Worm (Caenorhabditis elegans) whole organism, L2 larva: ENCODE measurements around the gene Y40A1A.2.

ENCODE experiments used
- C34F6.9 ChIP-seq: fragments of 150-350 bp; optimal IDR thresholded peaks from 2 replicates; lab custom pipeline; 2014; ENCODE audit warnings: missing biosample characterization, missing genetic modification characterization
- F13H6.1 ChIP-seq: sonication (generic microtip); optimal IDR thresholded peaks from 2 replicates; lab custom pipeline; 2016; ENCODE audit warnings: missing genetic modification characterization, missing compliant biosample characterization
- R02D3.7 ChIP-seq: fragments of 150-350 bp; optimal IDR thresholded peaks from 2 replicates; lab custom pipeline; 2014; ENCODE audit warnings: missing biosample characterization, missing genetic modification characterization
- ZK546.5 ChIP-seq: sonication (generic microtip); optimal IDR thresholded peaks from 2 replicates; lab custom pipeline; 2017; ENCODE audit warnings: missing biosample characterization, missing genetic modification characterization
- ceh-16 ChIP-seq: fragments of 150-350 bp; optimal IDR thresholded peaks from 2 replicates; lab custom pipeline; 2014; ENCODE audit warnings: missing biosample characterization, missing genetic modification characterization
- ceh-82 ChIP-seq: fragments of 150-350 bp; optimal IDR thresholded peaks from 2 replicates; lab custom pipeline; 2014; ENCODE audit warnings: missing biosample characterization, missing genetic modification characterization
- egl-27 ChIP-seq: sonication (generic microtip); optimal IDR thresholded peaks from 3 replicates; lab custom pipeline; 2017; ENCODE audit warnings: missing biosample characterization, missing genetic modification reagents, missing genetic modification characterization
- fos-1 ChIP-seq: fragments of 150-350 bp; optimal IDR thresholded peaks from 2 replicates; lab custom pipeline; 2014; ENCODE audit warnings: missing biosample characterization, missing genetic modification characterization
- gmeb-1 ChIP-seq: fragments of 150-350 bp; optimal IDR thresholded peaks from 2 replicates; lab custom pipeline; 2014; ENCODE audit warnings: missing biosample characterization, missing genetic modification characterization
- lin-11 ChIP-seq: fragments of 150-350 bp; sonication (generic microtip); optimal IDR thresholded peaks from 2 replicates; lab custom pipeline; 2014; ENCODE audit warnings: missing biosample characterization, missing genetic modification characterization, inconsistent platforms, mixed read lengths
- lin-13 ChIP-seq: fragments of 150-350 bp; optimal IDR thresholded peaks from 2 replicates; lab custom pipeline; 2014; ENCODE audit warnings: missing biosample characterization, missing genetic modification reagents, missing genetic modification characterization
- mab-5 ChIP-seq: fragments of 150-350 bp; optimal IDR thresholded peaks from 2 replicates; lab custom pipeline; 2014; ENCODE audit warnings: missing biosample characterization, missing genetic modification characterization
- mbf-1 ChIP-seq: sonication (generic microtip); optimal IDR thresholded peaks from 2 replicates; lab custom pipeline; 2017; ENCODE audit warnings: missing biosample characterization, missing genetic modification characterization
- mdl-1 ChIP-seq, 2 experiments: fragments of 150-350 bp in 1 of 2; sonication (generic microtip) in 1 of 2; optimal IDR thresholded peaks; 2 replicates each; lab custom pipeline; 2017; ENCODE audit warnings: missing biosample characterization in 2 of 2, missing genetic modification characterization in 2 of 2
- nhr-10 ChIP-seq: sonication (generic microtip); optimal IDR thresholded peaks from 2 replicates; lab custom pipeline; 2017; ENCODE audit warnings: missing biosample characterization, missing genetic modification characterization
- nhr-11 ChIP-seq: fragments of 150-350 bp; optimal IDR thresholded peaks from 2 replicates; lab custom pipeline; 2014; ENCODE audit warnings: missing biosample characterization, missing genetic modification characterization
- nhr-12 ChIP-seq: fragments of 150-350 bp; optimal IDR thresholded peaks from 2 replicates; lab custom pipeline; 2014; ENCODE audit warnings: missing biosample characterization, missing genetic modification characterization
- nhr-129 ChIP-seq: fragments of 150-350 bp; optimal IDR thresholded peaks from 2 replicates; lab custom pipeline; 2014; ENCODE audit warnings: missing biosample characterization, missing genetic modification characterization
- nhr-21 ChIP-seq: fragments of 150-350 bp; optimal IDR thresholded peaks from 2 replicates; lab custom pipeline; 2014; ENCODE audit warnings: missing biosample characterization, missing genetic modification characterization
- nhr-23 ChIP-seq: fragments of 150-350 bp; optimal IDR thresholded peaks from 2 replicates; lab custom pipeline; 2014; ENCODE audit warnings: missing biosample characterization, missing genetic modification reagents, missing genetic modification characterization
- nhr-237 ChIP-seq: fragments of 150-350 bp; optimal IDR thresholded peaks from 2 replicates; lab custom pipeline; 2014; ENCODE audit warnings: missing biosample characterization, missing genetic modification characterization
- nhr-25 ChIP-seq: fragments of 150-350 bp; sonication (generic microtip); optimal IDR thresholded peaks from 3 replicates; lab custom pipeline; 2014; ENCODE audit warnings: missing biosample characterization, missing genetic modification characterization
- nhr-6 ChIP-seq: fragments of 150-350 bp; optimal IDR thresholded peaks from 2 replicates; lab custom pipeline; 2014; ENCODE audit warnings: missing biosample characterization, missing genetic modification characterization
- nhr-77 ChIP-seq: fragments of 150-350 bp; optimal IDR thresholded peaks from 2 replicates; lab custom pipeline; 2014; ENCODE audit warnings: missing biosample characterization, missing genetic modification characterization
- peb-1 ChIP-seq: fragments of 150-350 bp; optimal IDR thresholded peaks from 2 replicates; lab custom pipeline; 2014; ENCODE audit warnings: missing biosample characterization, missing genetic modification characterization
- sem-4 ChIP-seq: fragments of 150-350 bp; optimal IDR thresholded peaks from 2 replicates; lab custom pipeline; 2014; ENCODE audit warnings: missing biosample characterization, missing genetic modification reagents, missing genetic modification characterization
- sma-3 ChIP-seq: sonication (generic microtip); optimal IDR thresholded peaks from 2 replicates; lab custom pipeline; 2016; ENCODE audit warnings: missing genetic modification reagents, missing genetic modification characterization, missing compliant biosample characterization
- sma-9 ChIP-seq, 2 experiments: fragments of 150-350 bp in 1 of 2; sonication (generic microtip) in 1 of 2; optimal IDR thresholded peaks; 2 replicates each; lab custom pipeline; 2014 to 2016; ENCODE audit warnings: missing genetic modification characterization in 2 of 2, mild to moderate bottlenecking in 1 of 2, missing biosample characterization in 1 of 2, missing compliant biosample characterization in 1 of 2, missing genetic modification reagents in 1 of 2, moderate library complexity in 1 of 2
- snpc-4 ChIP-seq: fragments of 150-350 bp; optimal IDR thresholded peaks from 2 replicates; lab custom pipeline; 2014; ENCODE audit warnings: missing biosample characterization, missing genetic modification characterization
- unc-39 ChIP-seq: fragments of 150-350 bp; optimal IDR thresholded peaks from 2 replicates; lab custom pipeline; 2014; ENCODE audit warnings: missing biosample characterization, missing genetic modification characterization
- unc-55 ChIP-seq: fragments of 150-350 bp; sonication (generic microtip); optimal IDR thresholded peaks from 3 replicates; lab custom pipeline; 2014; ENCODE audit warnings: missing biosample characterization, missing genetic modification reagents, missing genetic modification characterization
- unc-62 ChIP-seq: fragments of 150-350 bp; optimal IDR thresholded peaks from 2 replicates; lab custom pipeline; 2014; ENCODE audit warnings: missing biosample characterization, missing genetic modification reagents, missing genetic modification characterization
- ztf-11 ChIP-seq: sonication (generic microtip); optimal IDR thresholded peaks from 2 replicates; lab custom pipeline; 2017; ENCODE audit warnings: missing biosample characterization, missing genetic modification characterization

Y40A1A.2 gene

DNA sequence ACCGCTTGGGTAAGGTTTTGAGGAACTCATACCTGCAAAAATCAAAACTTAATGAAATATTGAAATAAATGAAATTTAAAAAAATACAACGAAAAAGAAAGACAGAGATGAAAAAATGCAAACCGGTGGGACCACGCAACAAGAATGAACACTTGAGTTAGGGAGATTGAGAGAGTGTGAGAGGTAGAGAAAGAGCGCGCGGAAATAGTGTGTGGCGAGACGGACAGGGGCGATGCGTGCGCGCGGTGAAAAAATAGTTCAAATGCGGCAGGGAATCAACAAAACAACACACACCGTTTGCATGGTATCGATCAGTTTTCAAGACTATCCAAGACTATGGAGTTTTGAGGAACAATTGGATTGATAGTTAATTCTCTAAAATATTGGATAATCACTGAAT is 958 bp upstream of the Y40A1A.2 start, which contains the start of gene meg-3:
meg-3 (minus strand) TSS at position 32 of the 400 bp plus-strand sequence.
- TF ChIP-seq nhr-25 (tag; lab: Kevin White, UChicago) = no peak
- TF ChIP-seq ceh-16 = no peak
- no peak for TF ChIP-seq nhr-10
- no peak for TF ChIP-seq nhr-129 (tag; lab: Kevin White, UChicago)
- TF ChIP-seq nhr-21 (tag; lab: Kevin White, UChicago) = no peak
- TF ChIP-seq, all 48 proteins: peak for 0

DNA sequence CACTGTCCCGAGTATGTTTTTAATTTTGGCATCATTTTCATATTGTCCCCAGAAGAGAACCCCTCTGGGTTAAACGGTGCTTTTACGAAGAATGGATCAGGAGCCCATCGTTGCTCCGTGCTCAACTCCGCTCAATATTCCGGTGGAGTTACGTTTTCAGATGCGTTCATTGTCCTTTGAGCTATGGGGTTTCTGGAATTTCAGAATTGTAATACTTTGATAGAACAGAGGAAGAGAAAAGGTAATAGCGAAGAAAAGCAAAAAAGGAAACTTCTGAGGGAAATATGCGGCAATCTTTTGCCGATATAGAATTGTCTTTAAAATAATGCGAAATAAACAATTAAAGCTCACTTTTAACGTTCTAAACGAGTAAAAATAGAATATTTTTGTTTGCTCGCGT is 7.4 kb downstream of the Y40A1A.2 start, which contains the start of gene Y40A1A.3:
Y40A1A.3 (minus strand) TSS at position 101 of the 400 bp plus-strand sequence.
- TF ChIP-seq ceh-16 = no peak
- no peak for TF ChIP-seq ceh-82 (tag; lab: Kevin White, UChicago)
- TF ChIP-seq ZK546.5 (tag; lab: Kevin White, UChicago) = no peak
- TF ChIP-seq unc-62 (GFP tag; lab: Kevin White, UChicago) = no peak
- no peak for TF ChIP-seq snpc-4
- no peak for TF ChIP-seq fos-1 (tag; lab: Kevin White, UChicago)
- no peak for TF ChIP-seq nhr-77 (tag; lab: Kevin White, UChicago)
- TF ChIP-seq nhr-237 (tag; lab: Kevin White, UChicago) = no peak
- no peak for TF ChIP-seq lin-13 (GFP tag; lab: Kevin White, UChicago)
- no peak for TF ChIP-seq mbf-1 (tag; lab: Kevin White, UChicago)
- TF ChIP-seq nhr-25 (tag; lab: Kevin White, UChicago) = no peak
- no peak for TF ChIP-seq nhr-12

DNA sequence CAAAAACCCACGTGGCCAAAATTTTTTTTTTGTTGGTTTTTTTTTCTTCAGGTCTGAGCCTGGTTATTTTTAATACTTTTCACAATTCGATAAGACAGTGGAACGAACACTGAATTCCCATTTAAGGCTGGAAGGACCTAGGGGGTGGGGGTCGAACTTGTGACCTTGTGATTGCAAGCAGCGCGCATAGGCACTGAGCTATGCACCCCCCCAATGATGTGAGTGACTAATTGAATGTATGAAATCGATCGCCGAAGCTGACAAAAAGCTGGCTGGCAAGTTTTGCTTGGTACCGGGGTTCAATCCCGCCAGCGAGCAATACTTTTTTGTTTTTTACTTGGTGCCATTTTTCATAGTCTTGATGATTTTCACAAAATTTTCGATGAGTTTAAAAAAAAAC is 8.3 kb downstream of the Y40A1A.2 start:
- TF ChIP-seq peb-1 (no peak), mab-5 (tag; lab: Kevin White, UChicago) (no peak), C34F6.9 (tag; lab: Kevin White, UChicago) (no peak), mbf-1 (tag; lab: Kevin White, UChicago) (no peak), F13H6.1 (tag; lab: Kevin White, UChicago) (no peak), sma-3 (GFP tag; lab: Kevin White, UChicago) (no peak), ztf-11 (tag; lab: Kevin White, UChicago) (no peak), unc-55 (GFP tag; lab: Kevin White, UChicago) (no peak), nhr-11 (tag; lab: Kevin White, UChicago) (no peak), snpc-4 (no peak), ZK546.5 (tag; lab: Kevin White, UChicago) (no peak), nhr-129 (tag; lab: Kevin White, UChicago) (no peak), nhr-6 (tag; lab: Kevin White, UChicago) (no peak), sma-9 (GFP tag; optimal IDR thresholded peaks at IDR 0.05; lab: Kevin White, UChicago) (no peak), sma-9 (tag; optimal IDR thresholded peaks at IDR 0.05; lab: Kevin White, UChicago) (no peak), mdl-1 (tag; optimal IDR thresholded peaks at IDR 0.05; lab: Kevin White, UChicago) (no peak), nhr-77 (tag; lab: Kevin White, UChicago) (no peak)

ce11 chrX:2000517-2000916 is 10.0 kb downstream of the Y40A1A.2 start:
- no peak for TF ChIP-seq nhr-10
- no peak for TF ChIP-seq nhr-23 (tag; lab: Kevin White, UChicago)
- no peak for TF ChIP-seq egl-27 (tag; lab: Kevin White, UChicago)
- no peak for TF ChIP-seq nhr-6 (tag; lab: Kevin White, UChicago)
- no peak for TF ChIP-seq sem-4
- TF ChIP-seq snpc-4 = no peak
- TF ChIP-seq nhr-11 (tag; lab: Kevin White, UChicago) = no peak
- TF ChIP-seq unc-62 (GFP tag; lab: Kevin White, UChicago) = no peak
- no peak for TF ChIP-seq nhr-237 (tag; lab: Kevin White, UChicago)
- TF ChIP-seq gmeb-1 (tag; lab: Kevin White, UChicago) = no peak
- no peak for TF ChIP-seq nhr-77 (tag; lab: Kevin White, UChicago)
- TF ChIP-seq sma-9 (GFP tag; optimal IDR thresholded peaks at IDR 0.05; lab: Kevin White, UChicago) = no peak
- TF ChIP-seq sma-9 (tag; optimal IDR thresholded peaks at IDR 0.05; lab: Kevin White, UChicago) = no peak
- no peak for TF ChIP-seq R02D3.7

ce11 chrX:2012491-2013201 is 22.1 kb downstream of the Y40A1A.2 start, which contains the start of gene Y102A11A.9:
Gene Y102A11A.9, plus strand, starts transcription at chrX:2013151.
- TF ChIP-seq lin-11 = peak; percentile 6
- TF ChIP-seq snpc-4 = no peak
- no peak for TF ChIP-seq ceh-16
- no peak for TF ChIP-seq unc-39
- no peak for TF ChIP-seq ztf-11 (tag; lab: Kevin White, UChicago)
- TF ChIP-seq sma-3 (GFP tag; lab: Kevin White, UChicago) = no peak
- no peak for TF ChIP-seq egl-27 (tag; lab: Kevin White, UChicago)
- no peak for TF ChIP-seq mbf-1 (tag; lab: Kevin White, UChicago)
